Fruit fly (Drosophila melanogaster): ENCODE data around the gene geko.

DNA sequence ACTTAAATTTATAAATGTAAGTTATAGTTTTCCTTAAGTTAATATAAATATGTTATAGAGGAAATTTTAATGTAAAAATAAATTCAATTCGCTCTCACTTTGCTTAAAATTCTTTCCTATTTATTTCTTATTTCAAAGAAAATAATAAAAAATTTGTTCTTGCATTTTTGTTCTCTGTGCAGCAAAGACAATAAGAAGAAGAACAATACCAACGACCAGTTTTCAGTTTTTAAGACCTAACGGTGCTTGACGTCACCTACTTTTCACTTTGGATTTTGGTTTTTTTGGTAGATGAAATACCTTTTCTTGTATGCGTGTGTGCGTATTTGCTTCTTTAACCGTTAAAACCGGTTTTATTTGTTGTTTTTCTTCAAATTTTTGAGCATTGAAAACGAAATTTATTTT, 37.0 kb upstream of the geko start:
- TF ChIP-seq CG5204 (GFP tag; optimal IDR thresholded peaks at IDR 0.05) (no peak), CG1620 (GFP tag; optimal IDR thresholded peaks at IDR 0.05) (no peak), CG11617 (GFP tag; optimal IDR thresholded peaks at IDR 0.05) (no peak), CG33017 (tag; optimal IDR thresholded peaks at IDR 0.05) (no peak), kay (GFP tag; ENCODE audit: borderline replicate concordance) (no peak), Hr96 (GFP tag; optimal IDR thresholded peaks at IDR 0.05) (no peak), pad (GFP tag; optimal IDR thresholded peaks at IDR 0.05) (no peak), Clk (GFP tag; optimal IDR thresholded peaks at IDR 0.05) (no peak), cic (GFP tag; optimal IDR thresholded peaks at IDR 0.05) (no peak)

Data from whole organism, adult.